Worm (Caenorhabditis elegans) whole organism, L3 larva: ENCODE measurements around the gene F56F11.2.

ENCODE experiments used
- R02D3.7 ChIP-seq: fragments of 150-350 bp; optimal IDR thresholded peaks from 2 replicates; lab custom pipeline; 2014; ENCODE audit warnings: missing biosample characterization, missing genetic modification characterization
- ZK546.5 ChIP-seq: sonication (generic microtip); optimal IDR thresholded peaks from 2 replicates; lab custom pipeline; 2017; ENCODE audit warnings: missing biosample characterization, missing genetic modification characterization
- aly-2 ChIP-seq: fragments of 150-350 bp; optimal IDR thresholded peaks from 2 replicates; lab custom pipeline; 2014; ENCODE audit warnings: missing biosample characterization, missing genetic modification characterization
- ceh-16 ChIP-seq: sonication (generic microtip); optimal IDR thresholded peaks from 2 replicates; lab custom pipeline; 2017; ENCODE audit warnings: missing biosample characterization, missing genetic modification characterization
- ceh-28 ChIP-seq: fragments of 150-350 bp; optimal IDR thresholded peaks from 2 replicates; lab custom pipeline; 2014; ENCODE audit warnings: missing biosample characterization, missing genetic modification reagents, missing genetic modification characterization
- ceh-82 ChIP-seq: fragments of 150-350 bp; optimal IDR thresholded peaks from 2 replicates; lab custom pipeline; 2014; ENCODE audit warnings: missing biosample characterization, missing genetic modification characterization
- daf-12 ChIP-seq: fragments of 150-350 bp; optimal IDR thresholded peaks from 2 replicates; lab custom pipeline; 2014; ENCODE audit warnings: missing biosample characterization, missing genetic modification reagents, missing genetic modification characterization
- egl-5 ChIP-seq: fragments of 150-350 bp; optimal IDR thresholded peaks from 2 replicates; lab custom pipeline; 2017; ENCODE audit warnings: missing biosample characterization, missing genetic modification reagents, missing genetic modification characterization, inconsistent platforms
- elt-2 ChIP-seq: sonication (generic microtip); optimal IDR thresholded peaks from 2 replicates; lab custom pipeline; 2016; ENCODE audit warnings: missing genetic modification reagents, mild to moderate bottlenecking, missing genetic modification characterization, missing compliant biosample characterization
- eor-1 ChIP-seq, 2 experiments: fragments of 150-350 bp; optimal IDR thresholded peaks; 2 replicates each; lab custom pipeline; 2014 to 2018; ENCODE audit warnings: missing biosample characterization in 2 of 2, missing genetic modification characterization in 2 of 2
- hmg-11 ChIP-seq: sonication (generic microtip); optimal IDR thresholded peaks from 2 replicates; lab custom pipeline; 2016; ENCODE audit warnings: missing genetic modification characterization, missing compliant biosample characterization
- jun-1 ChIP-seq: fragments of 150-350 bp; optimal IDR thresholded peaks from 2 replicates; lab custom pipeline; 2014; ENCODE audit warnings: missing biosample characterization, missing genetic modification reagents, missing genetic modification characterization
- lin-15B ChIP-seq: fragments of 150-350 bp; optimal IDR thresholded peaks from 2 replicates; lab custom pipeline; 2014; ENCODE audit warnings: missing biosample characterization, missing genetic modification characterization
- lsy-12 ChIP-seq: sonication (generic microtip); optimal IDR thresholded peaks from 2 replicates; lab custom pipeline; 2016; ENCODE audit warnings: mild to moderate bottlenecking, missing genetic modification characterization, missing compliant biosample characterization
- mdl-1 ChIP-seq: fragments of 150-350 bp; optimal IDR thresholded peaks from 2 replicates; lab custom pipeline; 2014; ENCODE audit warnings: missing biosample characterization, missing genetic modification characterization
- mml-1 ChIP-seq: fragments of 150-350 bp; sonication (generic microtip); optimal IDR thresholded peaks from 3 replicates; lab custom pipeline; 2014; ENCODE audit warnings: missing biosample characterization, missing genetic modification characterization
- nfya-1 ChIP-seq: sonication (generic microtip); optimal IDR thresholded peaks from 2 replicates; lab custom pipeline; 2017; ENCODE audit warnings: missing genetic modification characterization, mild to moderate bottlenecking, missing compliant biosample characterization, antibody characterized with exemption, moderate library complexity; ENCODE audit not compliant: insufficient read depth
- nhr-11 ChIP-seq: fragments of 150-350 bp; optimal IDR thresholded peaks from 2 replicates; lab custom pipeline; 2014; ENCODE audit warnings: missing biosample characterization, missing genetic modification characterization
- nhr-12 ChIP-seq: fragments of 150-350 bp; optimal IDR thresholded peaks from 2 replicates; lab custom pipeline; 2014; ENCODE audit warnings: missing biosample characterization, missing genetic modification characterization
- nhr-23 ChIP-seq: fragments of 150-350 bp; optimal IDR thresholded peaks from 2 replicates; lab custom pipeline; 2014; ENCODE audit warnings: missing biosample characterization, missing genetic modification reagents, missing genetic modification characterization
- nhr-237 ChIP-seq: fragments of 150-350 bp; optimal IDR thresholded peaks from 2 replicates; lab custom pipeline; 2014; ENCODE audit warnings: missing biosample characterization, missing genetic modification characterization
- nhr-25 ChIP-seq: sonication (generic microtip); optimal IDR thresholded peaks from 2 replicates; lab custom pipeline; 2017; ENCODE audit warnings: missing biosample characterization, missing genetic modification characterization
- nhr-28 ChIP-seq: fragments of 150-350 bp; optimal IDR thresholded peaks from 2 replicates; lab custom pipeline; 2014; ENCODE audit warnings: missing biosample characterization, missing genetic modification characterization
- nhr-43 ChIP-seq: sonication (generic microtip); optimal IDR thresholded peaks from 2 replicates; lab custom pipeline; 2016; ENCODE audit warnings: mild to moderate bottlenecking, missing genetic modification characterization, missing compliant biosample characterization; ENCODE audit not compliant: poor library complexity, severe bottlenecking
- nhr-76 ChIP-seq: fragments of 150-350 bp; sonication (generic microtip); optimal IDR thresholded peaks from 5 replicates; lab custom pipeline; 2014; ENCODE audit warnings: missing biosample characterization, missing genetic modification characterization
- nhr-77 ChIP-seq: fragments of 150-350 bp; optimal IDR thresholded peaks from 2 replicates; lab custom pipeline; 2014; ENCODE audit warnings: missing biosample characterization, missing genetic modification characterization
- pha-4 ChIP-seq: fragments of 150-350 bp; optimal IDR thresholded peaks from 2 replicates; lab custom pipeline; 2014; ENCODE audit warnings: missing biosample characterization, missing genetic modification reagents, missing genetic modification characterization
- pqm-1 ChIP-seq: fragments of 150-350 bp; optimal IDR thresholded peaks from 2 replicates; lab custom pipeline; 2017; ENCODE audit warnings: missing biosample characterization, missing genetic modification characterization, inconsistent platforms
- skn-1 ChIP-seq: fragments of 150-350 bp; optimal IDR thresholded peaks from 2 replicates; lab custom pipeline; 2014; ENCODE audit warnings: missing biosample characterization, missing genetic modification characterization
- snpc-4 ChIP-seq: fragments of 150-350 bp; optimal IDR thresholded peaks from 2 replicates; lab custom pipeline; 2014; ENCODE audit warnings: missing biosample characterization, missing genetic modification characterization
- tbx-2 ChIP-seq: sonication (generic microtip); optimal IDR thresholded peaks from 2 replicates; lab custom pipeline; 2016; ENCODE audit warnings: mild to moderate bottlenecking, missing genetic modification characterization, missing compliant biosample characterization
- unc-39 ChIP-seq: sonication (generic microtip); optimal IDR thresholded peaks from 4 replicates; lab custom pipeline; 2017; ENCODE audit warnings: missing biosample characterization, missing genetic modification characterization
- ztf-4 ChIP-seq: fragments of 150-350 bp; optimal IDR thresholded peaks from 2 replicates; lab custom pipeline; 2014; ENCODE audit warnings: missing biosample characterization, missing genetic modification characterization

The F56F11.2 gene

DNA sequence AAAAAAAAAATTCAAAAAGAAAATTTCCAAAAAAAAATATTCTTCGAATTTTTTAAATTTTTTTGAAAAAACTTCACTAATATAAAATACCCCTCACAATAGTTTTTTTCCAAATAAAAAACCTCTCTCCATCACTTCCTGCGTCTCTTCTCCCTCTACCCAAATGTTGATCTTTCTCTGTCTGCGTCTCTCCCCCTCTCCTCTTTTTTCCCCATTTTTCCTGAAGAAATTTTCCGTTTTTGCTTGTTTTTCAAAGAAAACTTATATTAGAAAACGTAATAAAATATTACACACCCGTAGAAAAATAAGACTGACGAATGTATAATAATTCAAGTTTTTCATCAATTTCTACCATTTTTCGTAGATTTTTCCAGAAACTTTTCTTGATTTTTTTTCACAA is 972 bp upstream of the F56F11.2 start:
- TF ChIP-seq pha-4 (peak; percentile 11), hmg-11 (tag; lab: Kevin White, UChicago) (peak; percentile 49), ceh-16 (no peak), nfya-1 (tag; lab: Kevin White, UChicago) (peak; percentile 8)

DNA sequence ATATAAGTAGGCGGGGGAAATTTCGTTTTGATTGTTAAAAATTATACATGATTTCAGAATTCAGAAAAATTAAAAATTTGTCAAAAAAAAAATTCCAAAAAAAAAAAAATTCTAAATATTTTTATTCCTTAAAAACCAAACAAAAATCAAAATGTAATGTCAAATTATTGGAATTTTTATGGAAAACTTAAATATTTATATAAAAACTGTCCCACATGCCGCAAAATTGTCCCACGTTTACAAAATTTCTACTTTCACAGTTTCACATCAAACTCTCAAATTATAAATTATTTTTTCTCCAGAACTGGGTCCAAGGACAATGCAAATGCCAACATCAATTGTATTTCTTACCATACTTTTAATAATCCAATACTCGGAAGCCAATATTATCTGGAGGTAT is 9.4 kb downstream of the F56F11.2 start, which contains the start of gene F56F11.1:
Gene F56F11.1, plus strand, starts transcription at position 301 of the 400 bp plus-strand sequence.
- TF ChIP-seq jun-1 (tag; lab: Kevin White, UChicago) (no peak), nhr-11 (tag; lab: Kevin White, UChicago) (no peak), nhr-23 (tag; lab: Kevin White, UChicago) (no peak), pqm-1 (tag; lab: Kevin White, UChicago) (no peak), pha-4 (no peak), aly-2 (no peak), skn-1 (tag; lab: Kevin White, UChicago) (no peak), unc-39 (tag; lab: Kevin White, UChicago) (no peak), R02D3.7 (tag; lab: Kevin White, UChicago) (no peak), nhr-28 (tag; lab: Kevin White, UChicago) (no peak), egl-5 (tag; lab: Kevin White, UChicago) (no peak), snpc-4 (tag; lab: Kevin White, UChicago) (no peak)

DNA sequence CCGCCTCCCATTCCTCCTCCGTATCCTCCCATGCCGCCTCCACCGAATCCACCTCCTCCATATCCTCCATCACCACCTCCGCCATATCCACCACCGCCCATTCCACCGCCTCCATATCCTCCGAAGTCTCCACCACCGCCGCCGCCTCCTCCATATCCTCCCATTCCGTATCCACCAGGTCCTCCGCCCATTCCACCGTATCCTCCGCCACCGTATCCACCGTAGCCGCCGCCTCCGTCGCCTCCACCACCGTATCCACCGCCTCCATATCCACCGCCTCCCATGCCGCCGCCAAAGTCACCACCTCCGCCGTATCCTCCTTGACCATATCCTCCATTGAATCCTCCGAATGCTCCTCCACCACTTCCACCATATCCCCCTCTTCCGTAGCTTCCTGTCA is 17.6 kb downstream of the F56F11.2 start:
- TF ChIP-seq ztf-4 (tag; lab: Kevin White, UChicago) (no peak), nhr-43 (tag; lab: Kevin White, UChicago) (no peak), ceh-28 (tag; lab: Kevin White, UChicago) (no peak), aly-2 (no peak), jun-1 (tag; lab: Kevin White, UChicago) (no peak), daf-12 (tag; lab: Kevin White, UChicago) (no peak)

- no peak for TF ChIP-seq nhr-25 (tag; lab: Kevin White, UChicago)
These were observed 19.0 kb downstream of the F56F11.2 start, which contains the start of gene idpa-1 for ce11 chrIII:2901117-2901516. TSS of gene idpa-1 (minus strand) at chrIII:2901217.

- no peak for TF ChIP-seq tbx-2 (tag; lab: Kevin White, UChicago)
- TF ChIP-seq aly-2 = no peak
- TF ChIP-seq pqm-1 (tag; lab: Kevin White, UChicago) = no peak
- no peak for TF ChIP-seq ZK546.5 (tag; lab: Kevin White, UChicago)
- no peak for TF ChIP-seq lin-15B (tag; lab: Kevin White, UChicago)
- no peak for TF ChIP-seq nfya-1 (tag; lab: Kevin White, UChicago)
- no peak for TF ChIP-seq R02D3.7 (tag; lab: Kevin White, UChicago)
- no peak for TF ChIP-seq elt-2 (tag; lab: Kevin White, UChicago)
These were observed 22.1 kb downstream of the F56F11.2 start for ce11 chrIII:2904164-2904563.

DNA sequence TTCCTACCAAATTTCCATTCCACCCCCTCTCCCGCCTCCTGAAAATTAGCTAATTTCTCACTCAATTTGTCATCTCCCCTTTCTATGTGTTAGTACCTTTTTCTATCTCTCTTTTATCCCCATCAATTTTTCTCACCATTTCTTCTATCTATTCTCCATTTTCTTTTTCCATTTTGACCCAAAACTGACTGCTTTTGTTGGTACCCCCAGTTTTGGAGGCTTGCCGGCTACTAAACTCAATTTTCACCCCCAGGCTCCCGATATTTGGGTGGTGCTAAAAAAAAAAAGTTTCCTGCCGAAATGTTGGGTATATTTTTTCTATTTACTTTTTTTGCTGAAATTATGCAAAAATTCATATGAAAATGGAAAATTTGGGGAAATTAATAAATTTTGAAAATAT is 25.7 kb downstream of the F56F11.2 start:
- TF ChIP-seq nhr-12 (no peak), hmg-11 (tag; lab: Kevin White, UChicago) (peak; percentile 3), nhr-237 (tag; lab: Kevin White, UChicago) (no peak), nhr-77 (tag; lab: Kevin White, UChicago) (no peak)

DNA sequence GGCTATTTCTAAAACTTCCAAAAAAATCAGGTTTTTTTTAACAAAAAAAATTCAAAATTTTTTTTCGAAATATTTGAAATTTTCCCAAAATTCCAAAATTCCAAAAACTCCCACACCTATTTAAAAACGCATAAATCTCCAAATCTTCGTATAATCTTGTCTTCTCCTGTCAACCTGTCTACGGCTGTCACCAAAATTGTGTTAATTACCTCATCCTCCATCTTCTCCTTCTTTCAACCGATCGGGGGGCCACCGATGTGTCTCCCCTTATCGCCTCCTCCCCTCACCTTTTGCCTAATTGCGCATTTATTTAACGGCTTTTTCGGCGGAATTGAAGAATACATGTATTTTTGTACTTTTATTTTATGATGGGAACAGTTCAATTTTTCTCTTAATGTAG is 26.8 kb downstream of the F56F11.2 start:
- TF ChIP-seq pha-4 (no peak), nhr-25 (tag; lab: Kevin White, UChicago) (peak; percentile 19), nhr-76 (tag; lab: Kevin White, UChicago) (no peak), nhr-77 (tag; lab: Kevin White, UChicago) (no peak)

- TF ChIP-seq eor-1 (tag; optimal IDR thresholded peaks at IDR 0.05; lab: Kevin White, UChicago) = no peak
- no peak for TF ChIP-seq lsy-12 (tag; lab: Kevin White, UChicago)
- TF ChIP-seq mdl-1 (tag; lab: Kevin White, UChicago) = no peak
- no peak for TF ChIP-seq aly-2
- no peak for TF ChIP-seq daf-12 (tag; lab: Kevin White, UChicago)
- no peak for TF ChIP-seq pha-4
- TF ChIP-seq ceh-82 (tag; lab: Kevin White, UChicago) = no peak
- TF ChIP-seq hmg-11 (tag; lab: Kevin White, UChicago) = no peak
- TF ChIP-seq mml-1 (tag; lab: Kevin White, UChicago) = no peak
- no peak for TF ChIP-seq nhr-12
- TF ChIP-seq unc-39 (tag; lab: Kevin White, UChicago) = no peak
- TF ChIP-seq nfya-1 (tag; lab: Kevin White, UChicago) = no peak
These were observed 28.5 kb downstream of the F56F11.2 start, which contains the start of gene cdh-1 for ce11 chrIII:2910606-2911005. TSS of gene cdh-1 (plus strand) at chrIII:2910906.
